Worm (Caenorhabditis elegans) whole organism, L1 larva: ENCODE results near the gene H06A10.1.

Experiments
- mab-9 ChIP-seq: fragments of 200-800 bp; sonication (Bioruptor generic); IDR thresholded peaks from 2 replicates; pipeline ENCODE4 v1.3.6; 2022; ENCODE audit warnings: missing genetic modification reagents, missing genetic modification characterization, missing compliant biosample characterization
- mdl-1 ChIP-seq, 2 experiments: fragments of 150-350 bp; optimal IDR thresholded peaks; 2 replicates each; lab custom pipeline; 2014 to 2017; ENCODE audit warnings: missing biosample characterization in 2 of 2, missing genetic modification characterization in 2 of 2, inconsistent platforms in 1 of 2
- skn-1 ChIP-seq: fragments of 150-350 bp; optimal IDR thresholded peaks from 2 replicates; lab custom pipeline; 2014; ENCODE audit warnings: missing biosample characterization, missing genetic modification characterization

DNA sequence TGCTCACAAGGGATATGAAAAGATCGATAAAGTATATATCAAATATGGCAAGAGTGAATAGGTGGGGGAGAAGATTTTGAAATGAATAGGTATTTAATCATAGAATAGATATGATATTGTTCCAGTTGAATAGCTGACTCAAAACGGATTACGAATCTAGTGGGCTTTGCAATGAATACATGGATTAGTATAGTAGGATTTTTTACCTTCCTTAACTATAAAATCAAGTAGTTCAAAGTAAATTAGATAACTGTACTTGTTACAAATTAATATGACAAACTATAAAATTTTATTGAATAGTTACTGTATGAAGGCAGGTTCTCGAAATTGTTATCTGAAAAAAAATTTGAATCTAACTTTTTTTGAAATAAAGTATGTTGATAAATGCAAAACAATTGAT is 43.6 kb downstream of the H06A10.1 start, which contains the start of gene odr-1:
- TF ChIP-seq mdl-1 (tag; optimal IDR thresholded peaks at IDR 0.05; lab: Kevin White, UChicago) (no peak), mab-9 (GFP tag; lab: Robert Waterston, UW) (no peak), skn-1 (tag; lab: Kevin White, UChicago) (no peak)
